Worm (Caenorhabditis elegans) whole organism, early embryonic: ENCODE measurements around the gene ulp-4.

Experiments used
- F13C5.2 ChIP-seq: sonication (generic microtip); optimal IDR thresholded peaks from 2 replicates; lab custom pipeline; 2017; ENCODE audit warnings: mild to moderate bottlenecking, missing genetic modification characterization, inconsistent platforms, missing compliant biosample characterization
- aly-1 ChIP-seq: sonication (generic microtip); optimal IDR thresholded peaks from 2 replicates; lab custom pipeline; 2016; ENCODE audit warnings: missing genetic modification characterization, missing compliant biosample characterization
- ama-1 ChIP-seq: fragments of 150-350 bp; optimal IDR thresholded peaks from 2 replicates; lab custom pipeline; 2014
- ets-7 ChIP-seq: sonication (generic microtip); optimal IDR thresholded peaks from 2 replicates; lab custom pipeline; 2016; ENCODE audit warnings: missing genotype, missing genetic modification characterization, missing compliant biosample characterization
- flt-1 ChIP-seq: fragments of 200-800 bp; sonication (Bioruptor generic); IDR thresholded peaks from 2 replicates; pipeline ENCODE4 v1.3.6; 2022; ENCODE audit warnings: missing genetic modification characterization, missing compliant biosample characterization
- hmg-4 ChIP-seq: fragments of 200-800 bp; sonication (Bioruptor generic); optimal IDR thresholded peaks from 2 replicates; lab custom pipeline; 2018; ENCODE audit warnings: mild to moderate bottlenecking, missing genetic modification characterization, missing compliant biosample characterization
- pes-1 ChIP-seq: fragments of 200-800 bp; sonication (Bioruptor generic); IDR thresholded peaks from 2 replicates; pipeline ENCODE4 v1.3.6; 2022; ENCODE audit warnings: missing genetic modification reagents, missing genetic modification characterization, missing compliant biosample characterization
- scrt-1 ChIP-seq: fragments of 200-800 bp; sonication (Bioruptor generic); IDR thresholded peaks from 2 replicates; pipeline ENCODE4 v1.3.6; 2022; ENCODE audit warnings: missing genetic modification characterization, missing compliant biosample characterization
- sea-1 ChIP-seq: fragments of 200-800 bp; sonication (Bioruptor generic); conservative IDR thresholded peaks from 2 replicates; pipeline ENCODE4 v1.3.6; 2022; ENCODE audit warnings: missing genetic modification characterization, missing compliant biosample characterization
- tbx-11 ChIP-seq: fragments of 200-800 bp; sonication (Bioruptor generic); IDR thresholded peaks from 2 replicates; pipeline ENCODE4 v1.3.6; 2022; ENCODE audit warnings: missing genetic modification characterization, missing compliant biosample characterization
- tra-4 ChIP-seq: sonication (generic microtip); optimal IDR thresholded peaks from 2 replicates; lab custom pipeline; 2017; ENCODE audit warnings: missing genetic modification characterization, missing compliant biosample characterization

DNA sequence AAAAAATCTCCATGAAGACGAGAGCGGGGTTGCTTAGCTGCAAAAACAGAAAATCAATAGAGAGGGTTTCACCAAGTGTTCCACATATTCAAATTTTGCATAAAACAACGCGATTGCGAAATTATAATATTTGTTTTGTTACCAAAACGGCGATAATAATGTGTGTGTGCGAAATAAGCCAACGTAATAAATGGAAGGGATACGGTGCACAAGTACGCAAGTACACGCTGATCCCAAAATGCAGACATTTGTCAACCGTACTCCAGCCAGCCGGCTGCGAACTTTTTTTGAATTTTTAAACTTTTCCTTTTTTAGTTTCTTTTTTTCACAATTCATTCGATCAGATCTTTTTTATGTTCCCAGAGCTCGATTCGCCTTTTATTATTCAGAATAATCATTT is 4.9 kb upstream of the ulp-4 start, which contains the start of gene ire-1:
- TF ChIP-seq tbx-11 (no peak), ama-1 (no peak), ets-7 (tag; lab: Kevin White, UChicago) (no peak), aly-1 (tag; lab: Kevin White, UChicago) (no peak), tra-4 (tag; lab: Kevin White, UChicago) (no peak), sea-1 (GFP tag; lab: Robert Waterston, UW) (no peak), hmg-4 (GFP tag; lab: Kevin White, UChicago) (no peak), F13C5.2 (tag; lab: Kevin White, UChicago) (no peak), flt-1 (GFP tag; lab: Robert Waterston, UW) (no peak), scrt-1 (GFP tag; lab: Robert Waterston, UW) (no peak), pes-1 (GFP tag; lab: Robert Waterston, UW) (no peak)
